Fruit fly (Drosophila melanogaster) whole organism, embryonic: ENCODE data around the gene brun.
A peak's percentile ranks its signal among the peaks of the same experiment; 100 is the strongest.

Experiments used
- CG10147 ChIP-seq: fragments of 200-800 bp; sonication (Bioruptor generic); optimal IDR thresholded peaks from 2 replicates; lab custom pipeline; 2019; ENCODE audit warnings: missing biosample characterization, mild to moderate bottlenecking, missing genetic modification characterization, moderate library complexity
- CG12219 ChIP-seq: fragments of 200-800 bp; sonication (Bioruptor generic); optimal IDR thresholded peaks from 3 replicates; lab custom pipeline; 2018; ENCODE audit warnings: missing biosample characterization, mild to moderate bottlenecking, missing genetic modification characterization
- CG13775 ChIP-seq: fragments of 200-800 bp; sonication (Bioruptor generic); optimal IDR thresholded peaks from 3 replicates; lab custom pipeline; 2017; ENCODE audit warnings: missing biosample characterization, mild to moderate bottlenecking, missing genetic modification characterization
- CG15479 ChIP-seq: fragments of 200-800 bp; sonication (Bioruptor generic); optimal IDR thresholded peaks from 3 replicates; lab custom pipeline; 2019; ENCODE audit warnings: missing biosample characterization, mild to moderate bottlenecking, missing genetic modification characterization, moderate library complexity
- CG17359 ChIP-seq: fragments of 200-800 bp; sonication (Bioruptor generic); optimal IDR thresholded peaks from 3 replicates; lab custom pipeline; 2018; ENCODE audit warnings: missing biosample characterization, mild to moderate bottlenecking, missing genetic modification characterization, moderate library complexity
- CG17385 ChIP-seq: fragments of 200-800 bp; sonication (Bioruptor generic); optimal IDR thresholded peaks from 3 replicates; lab custom pipeline; 2018; ENCODE audit warnings: missing biosample characterization, mild to moderate bottlenecking, missing genetic modification characterization
- CG17912 ChIP-seq: fragments of 200-800 bp; sonication (Bioruptor generic); optimal IDR thresholded peaks from 2 replicates; lab custom pipeline; 2018; ENCODE audit warnings: missing biosample characterization, mild to moderate bottlenecking, missing genetic modification characterization
- CG18619 ChIP-seq: fragments of 200-800 bp; sonication (Bioruptor generic); optimal IDR thresholded peaks from 3 replicates; lab custom pipeline; 2017; ENCODE audit warnings: missing biosample characterization, mild to moderate bottlenecking, missing genetic modification characterization
- CG2116 ChIP-seq: fragments of 200-800 bp; sonication (Bioruptor generic); optimal IDR thresholded peaks from 3 replicates; lab custom pipeline; 2018; ENCODE audit warnings: missing biosample characterization, mild to moderate bottlenecking, missing genetic modification characterization
- CG32532 ChIP-seq: fragments of 200-800 bp; sonication (Bioruptor generic); IDR thresholded peaks from 2 replicates; pipeline ENCODE4 v1.3.6; 2022; ENCODE audit warnings: missing biosample characterization, missing genetic modification characterization
- CG34224 ChIP-seq: fragments of 200-800 bp; sonication (Bioruptor generic); IDR thresholded peaks from 3 replicates; pipeline ENCODE4 v1.3.6; 2022; ENCODE audit warnings: missing biosample characterization, missing genetic modification characterization; ENCODE audit not compliant: partially characterized antibody
- CG4328 ChIP-seq: fragments of 200-800 bp; sonication (Bioruptor generic); optimal IDR thresholded peaks from 3 replicates; lab custom pipeline; 2017; ENCODE audit warnings: missing biosample characterization, missing genetic modification reagents, missing genetic modification characterization
- CG6654 ChIP-seq: fragments of 200-800 bp; sonication (Bioruptor generic); optimal IDR thresholded peaks from 2 replicates; lab custom pipeline; 2017; ENCODE audit warnings: missing biosample characterization, mild to moderate bottlenecking, missing genetic modification characterization
- CG8478 ChIP-seq: fragments of >200 bp; optimal IDR thresholded peaks from 2 replicates; lab custom pipeline; 2018
- CG9437 ChIP-seq: fragments of 200-800 bp; sonication (Bioruptor generic); optimal IDR thresholded peaks from 2 replicates; lab custom pipeline; 2018; ENCODE audit warnings: missing biosample characterization, mild to moderate bottlenecking, missing genetic modification characterization
- CG9817 ChIP-seq: fragments of 200-800 bp; sonication (Bioruptor generic); optimal IDR thresholded peaks from 2 replicates; lab custom pipeline; 2018; ENCODE audit warnings: missing biosample characterization, mild to moderate bottlenecking, missing genetic modification characterization, moderate library complexity
- Doc2 ChIP-seq: fragments of 200-800 bp; sonication (Bioruptor generic); IDR thresholded peaks from 2 replicates; pipeline ENCODE4 v1.3.6; 2022; ENCODE audit warnings: missing biosample characterization, missing genetic modification characterization
- Dp ChIP-seq: fragments of 200-800 bp; sonication (Bioruptor generic); optimal IDR thresholded peaks from 2 replicates; lab custom pipeline; 2018; ENCODE audit warnings: missing biosample characterization, mild to moderate bottlenecking, missing genetic modification characterization, moderate library complexity
- Fer3 ChIP-seq: fragments of 200-800 bp; sonication (Bioruptor generic); optimal IDR thresholded peaks from 2 replicates; lab custom pipeline; 2018; ENCODE audit warnings: missing biosample characterization, mild to moderate bottlenecking, missing genetic modification characterization, moderate library complexity
- HLH54F ChIP-seq: fragments of 200-800 bp; sonication (Bioruptor generic); optimal IDR thresholded peaks from 3 replicates; lab custom pipeline; 2016; ENCODE audit warnings: missing biosample characterization, missing genetic modification characterization
- HmgD ChIP-seq: fragments of 200-800 bp; sonication (Bioruptor generic); optimal IDR thresholded peaks from 3 replicates; lab custom pipeline; 2016; ENCODE audit warnings: missing biosample characterization, missing genetic modification characterization
- Kr ChIP-seq: fragments of 200-800 bp; sonication (Bioruptor generic); optimal IDR thresholded peaks from 2 replicates; lab custom pipeline; 2017; ENCODE audit warnings: missing biosample characterization, mild to moderate bottlenecking, missing genetic modification characterization
- Mad ChIP-seq: fragments of 200-800 bp; sonication (Bioruptor generic); optimal IDR thresholded peaks from 2 replicates; lab custom pipeline; 2016; ENCODE audit warnings: missing biosample characterization, missing genetic modification characterization
- Mrtf ChIP-seq: fragments of 200-800 bp; sonication (Bioruptor generic); IDR thresholded peaks from 3 replicates; pipeline ENCODE4 v1.3.6; 2022; ENCODE audit warnings: missing biosample characterization, missing genetic modification characterization
- Myb ChIP-seq: fragments of 200-800 bp; sonication (Bioruptor generic); optimal IDR thresholded peaks from 2 replicates; lab custom pipeline; 2016; ENCODE audit warnings: missing biosample characterization, missing genetic modification characterization
- Oaz ChIP-seq: fragments of 200-800 bp; sonication (Bioruptor generic); IDR thresholded peaks from 2 replicates; pipeline ENCODE4 v1.3.6; 2022; ENCODE audit warnings: missing biosample characterization, missing genetic modification characterization
- Poxn ChIP-seq: fragments of 200-800 bp; sonication (Bioruptor generic); IDR thresholded peaks from 2 replicates; pipeline ENCODE4 v1.3.6; 2022; ENCODE audit warnings: missing biosample characterization, missing genetic modification characterization
- Ravus ChIP-seq: fragments of 200-800 bp; sonication (Bioruptor generic); IDR thresholded peaks from 2 replicates; pipeline ENCODE4 v1.3.6; 2022; ENCODE audit warnings: missing biosample characterization, missing genetic modification characterization
- Rx ChIP-seq: fragments of 200-800 bp; sonication (Bioruptor generic); IDR thresholded peaks from 2 replicates; pipeline ENCODE4 v1.3.6; 2022; ENCODE audit warnings: missing biosample characterization, missing genetic modification characterization
- Xrp1 ChIP-seq: fragments of 200-800 bp; sonication (Bioruptor generic); IDR thresholded peaks from 2 replicates; pipeline ENCODE4 v1.3.6; 2022; ENCODE audit warnings: missing biosample characterization, missing genetic modification characterization
- YL-1 ChIP-seq: fragments of 200-800 bp; sonication (Bioruptor generic); optimal IDR thresholded peaks from 3 replicates; lab custom pipeline; 2017; ENCODE audit warnings: missing biosample characterization, mild to moderate bottlenecking, missing genetic modification characterization
- ara ChIP-seq: fragments of 200-800 bp; sonication (Bioruptor generic); IDR thresholded peaks from 2 replicates; pipeline ENCODE4 v1.3.6; 2022; ENCODE audit warnings: missing biosample characterization, missing genetic modification characterization
- cato ChIP-seq: fragments of 200-800 bp; sonication (Bioruptor generic); optimal IDR thresholded peaks from 2 replicates; lab custom pipeline; 2016; ENCODE audit warnings: missing biosample characterization, missing genetic modification characterization, borderline replicate concordance
- crp ChIP-seq, 2 experiments: fragments of 200-800 bp; sonication (Bioruptor generic); optimal IDR thresholded peaks; 2 replicates in 1 of 2; 3 replicates in 1 of 2; lab custom pipeline; 2017; ENCODE audit warnings: missing biosample characterization in 2 of 2, missing genetic modification characterization in 2 of 2, mild to moderate bottlenecking in 1 of 2, moderate library complexity in 1 of 2
- dati ChIP-seq: fragments of 200-800 bp; sonication (Bioruptor generic); IDR thresholded peaks from 2 replicates; pipeline ENCODE4 v1.3.6; 2022; ENCODE audit warnings: missing biosample characterization, missing genetic modification characterization
- en ChIP-seq: fragments of 200-800 bp; sonication (Bioruptor generic); optimal IDR thresholded peaks from 2 replicates; lab custom pipeline; 2016; ENCODE audit warnings: missing biosample characterization, missing genetic modification characterization
- fu2 ChIP-seq: fragments of 200-800 bp; sonication (Bioruptor generic); optimal IDR thresholded peaks from 2 replicates; lab custom pipeline; 2016; ENCODE audit warnings: missing biosample characterization, missing genetic modification characterization
- gfzf ChIP-seq: fragments of 200-800 bp; sonication (Bioruptor generic); optimal IDR thresholded peaks from 2 replicates; lab custom pipeline; 2016; ENCODE audit warnings: missing biosample characterization, mild to moderate bottlenecking, missing genetic modification characterization, moderate library complexity
- grn ChIP-seq: fragments of 200-800 bp; sonication (Bioruptor generic); optimal IDR thresholded peaks from 3 replicates; lab custom pipeline; 2017; ENCODE audit warnings: missing biosample characterization, missing genetic modification characterization
- ham ChIP-seq: fragments of 200-800 bp; sonication (Bioruptor generic); IDR thresholded peaks from 2 replicates; pipeline ENCODE4 v1.3.6; 2022; ENCODE audit warnings: missing biosample characterization, missing genetic modification characterization
- ken ChIP-seq: fragments of 200-800 bp; sonication (Bioruptor generic); IDR thresholded peaks from 3 replicates; pipeline ENCODE4 v1.3.6; 2022; ENCODE audit warnings: missing biosample characterization, missing genetic modification characterization
- luna ChIP-seq: fragments of 200-800 bp; sonication (Bioruptor generic); optimal IDR thresholded peaks from 2 replicates; lab custom pipeline; 2016; ENCODE audit warnings: missing biosample characterization, missing genetic modification characterization
- pan ChIP-seq, 4 experiments: fragments of >200 bp in 3 of 4; fragments of 200-800 bp in 1 of 4; sonication (Bioruptor generic) in 1 of 4; optimal IDR thresholded peaks in 3 of 4; IDR thresholded peaks in 1 of 4; 2 replicates each; pipeline versions ENCODE4 v1.3.6 to Lab custom; 2017 to 2022; ENCODE audit warnings: missing biosample characterization in 2 of 4, missing genetic modification characterization in 2 of 4, mixed read lengths in 1 of 4
- prd ChIP-seq, 3 experiments: fragments of >200 bp in 2 of 3; fragments of 200-800 bp in 1 of 3; sonication (Bioruptor generic) in 1 of 3; optimal IDR thresholded peaks in 2 of 3; IDR thresholded peaks in 1 of 3; 2 replicates in 2 of 3; 3 replicates in 1 of 3; pipeline versions ENCODE4 v1.3.6 to Lab custom; 2017 to 2022; ENCODE audit warnings: missing biosample characterization in 1 of 3, missing genetic modification characterization in 1 of 3
- so ChIP-seq: fragments of 200-800 bp; sonication (Bioruptor generic); IDR thresholded peaks from 3 replicates; pipeline ENCODE4 v1.3.6; 2022; ENCODE audit warnings: missing biosample characterization, missing genetic modification characterization
- stwl ChIP-seq: fragments of 200-800 bp; sonication (Bioruptor generic); optimal IDR thresholded peaks from 3 replicates; lab custom pipeline; 2018; ENCODE audit warnings: missing biosample characterization, mild to moderate bottlenecking, missing genetic modification characterization, moderate library complexity
- sug ChIP-seq: fragments of 200-800 bp; optimal IDR thresholded peaks from 2 replicates; lab custom pipeline; 2019; ENCODE audit warnings: missing biosample characterization, mild to moderate bottlenecking, missing genetic modification characterization, moderate library complexity
- trem ChIP-seq: fragments of 200-800 bp; optimal IDR thresholded peaks from 3 replicates; lab custom pipeline; 2019; ENCODE audit warnings: missing biosample characterization, mild to moderate bottlenecking, missing genetic modification characterization, moderate library complexity
- twi ChIP-seq: fragments of 200-800 bp; optimal IDR thresholded peaks from 2 replicates; lab custom pipeline; 2019; ENCODE audit warnings: missing biosample characterization, mild to moderate bottlenecking, missing genetic modification characterization, moderate library complexity
- zen2 ChIP-seq: fragments of 200-800 bp; sonication (Bioruptor generic); IDR thresholded peaks from 3 replicates; pipeline ENCODE4 v1.3.6; 2022; ENCODE audit warnings: missing biosample characterization, missing genetic modification characterization; ENCODE audit not compliant: partially characterized antibody

brun gene

DNA sequence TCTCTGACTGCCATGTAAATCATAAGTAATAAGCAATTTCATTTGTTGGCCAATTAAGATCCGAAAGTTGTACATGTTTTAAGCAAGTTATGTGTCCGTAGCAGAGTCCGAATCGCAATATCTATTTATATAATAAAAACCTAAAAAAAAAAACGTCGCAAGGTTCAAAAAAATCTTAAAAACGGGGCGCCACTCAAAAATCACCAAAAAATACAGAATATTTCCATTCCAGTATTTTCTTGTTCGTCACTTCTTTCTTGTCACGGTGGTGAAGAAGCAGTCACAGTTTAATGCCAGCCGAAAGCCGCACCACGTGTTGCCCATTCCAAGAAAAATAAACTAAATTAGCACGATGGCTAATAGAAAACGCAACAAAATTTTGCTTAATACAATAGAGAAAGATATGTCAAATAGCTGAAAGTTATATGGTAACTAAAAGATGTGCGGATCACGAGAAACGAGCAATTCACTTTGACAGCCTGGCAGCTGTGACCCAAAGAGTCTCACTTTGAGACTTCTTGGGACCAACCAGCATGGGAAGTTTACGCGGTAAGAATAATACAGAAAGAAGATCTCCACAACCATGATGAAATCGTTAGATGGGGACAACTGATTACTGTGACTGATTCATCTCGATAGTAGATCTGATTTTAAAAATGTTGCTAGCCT is 8.6 kb downstream of the brun start (continued):
- no peak for TF ChIP-seq ara (GFP tag; lab: Robert Waterston, UW)
- no peak for TF ChIP-seq prd (optimal IDR thresholded peaks at IDR 0.05; lab: Kevin White, UChicago)
- TF ChIP-seq prd (GFP tag; IDR thresholded peaks at IDR 0.05; lab: Robert Waterston, UW) = no peak
- TF ChIP-seq HmgD = no peak
- TF ChIP-seq en = no peak
- no peak for TF ChIP-seq grn (GFP tag; lab: Kevin White, UChicago)
- TF ChIP-seq CG4328 (GFP tag; lab: Kevin White, UChicago) = no peak
- TF ChIP-seq Myb (GFP tag; lab: Kevin White, UChicago) = peak; percentile 11
- peak; percentile 4 for TF ChIP-seq CG10147
- TF ChIP-seq zen2 (GFP tag; lab: Robert Waterston, UW) = no peak
- no peak for TF ChIP-seq ham
- peak; percentile 45 for TF ChIP-seq CG17385
- no peak for TF ChIP-seq CG18619 (GFP tag; lab: Kevin White, UChicago)
- peak; percentile 11 for TF ChIP-seq Fer3
- TF ChIP-seq ken (GFP tag; lab: Robert Waterston, UW) = no peak
- TF ChIP-seq pan (optimal IDR thresholded peaks at IDR 0.05; lab: Kevin White, UChicago) = no peak
- TF ChIP-seq pan (GFP tag; optimal IDR thresholded peaks at IDR 0.05 in 1 of 2, IDR thresholded peaks at IDR 0.05 in 1 of 2) = no peak
- no peak for TF ChIP-seq dati
- TF ChIP-seq CG8478 (lab: Kevin White, UChicago) = no peak
- TF ChIP-seq CG6654 (GFP tag; lab: Kevin White, UChicago) = no peak
- no peak for TF ChIP-seq CG34224 (GFP tag; lab: Robert Waterston, UW)
- TF ChIP-seq CG2116 (GFP tag; lab: Kevin White, UChicago) = peak; percentile 24
- peak; percentile 15 for TF ChIP-seq sug
- peak; percentile 91 for TF ChIP-seq gfzf (GFP tag; lab: Kevin White, UChicago)
- peak; percentile 1 for TF ChIP-seq twi (tag; lab: Kevin White, UChicago)
- peak; percentile 63 for TF ChIP-seq YL-1 (GFP tag; lab: Kevin White, UChicago)
- no peak for TF ChIP-seq Doc2 (GFP tag; lab: Robert Waterston, UW)
- no peak for TF ChIP-seq HLH54F (GFP tag; lab: Kevin White, UChicago)
- TF ChIP-seq CG15479 = no peak
- TF ChIP-seq so (GFP tag; lab: Robert Waterston, UW) = no peak
- no peak for TF ChIP-seq CG9437 (GFP tag; lab: Kevin White, UChicago)
- peak; percentile 65 for TF ChIP-seq Dp (GFP tag; lab: Kevin White, UChicago)
- TF ChIP-seq CG12219 (GFP tag; lab: Kevin White, UChicago) = no peak
- no peak for TF ChIP-seq Mrtf (GFP tag; lab: Robert Waterston, UW)
- no peak for TF ChIP-seq Xrp1 (GFP tag; lab: Robert Waterston, UW)
- TF ChIP-seq CG17912 (GFP tag; lab: Kevin White, UChicago) = no peak
- peak; percentile 49 for TF ChIP-seq trem (tag; lab: Kevin White, UChicago)
- peak; percentile 49 for TF ChIP-seq fu2 (GFP tag; lab: Kevin White, UChicago)
- no peak for TF ChIP-seq Poxn
- no peak for TF ChIP-seq CG32532 (GFP tag; lab: Robert Waterston, UW)
- TF ChIP-seq Kr (GFP tag; lab: Kevin White, UChicago) = no peak
- TF ChIP-seq CG13775 (GFP tag; lab: Kevin White, UChicago) = peak; percentile 11
- TF ChIP-seq CG17359 = no peak
- TF ChIP-seq Oaz (GFP tag; lab: Robert Waterston, UW) = no peak
- TF ChIP-seq Rx (GFP tag; lab: Robert Waterston, UW) = no peak
- TF ChIP-seq cato (GFP tag; lab: Kevin White, UChicago) = no peak
- TF ChIP-seq stwl (tag; lab: Kevin White, UChicago) = peak; percentile 58
- no peak for TF ChIP-seq CG9817 (tag; lab: Kevin White, UChicago)
- no peak for TF ChIP-seq Mad (GFP tag; lab: Kevin White, UChicago)
- no peak for TF ChIP-seq luna (GFP tag; lab: Kevin White, UChicago)
- TF ChIP-seq Ravus (GFP tag; lab: Robert Waterston, UW) = no peak
- TF ChIP-seq crp (GFP tag; optimal IDR thresholded peaks at IDR 0.05; lab: Kevin White, UChicago) = peak in 1 of 2 experiments; percentile 73
